Fruit fly (Drosophila melanogaster) whole organism: ENCODE measurements around the gene kairos.

Source experiments
- CG8478 ChIP-seq: fragments of >200 bp; optimal IDR thresholded peaks from 2 replicates; lab custom pipeline; 2018; ENCODE audit warnings: inconsistent platforms
- Dll ChIP-seq: fragments of >200 bp; optimal IDR thresholded peaks from 2 replicates; lab custom pipeline; 2017
- EcR ChIP-seq, 2 experiments: fragments of >200 bp; optimal IDR thresholded peaks; 2 replicates each; lab custom pipeline; 2017; ENCODE audit warnings: missing biosample characterization in 2 of 2, missing genetic modification characterization in 2 of 2, missing genetic modification reagents in 2 of 2
- pan ChIP-seq: fragments of >200 bp; optimal IDR thresholded peaks from 2 replicates; lab custom pipeline; 2017
- psq ChIP-seq: fragments of >200 bp; optimal IDR thresholded peaks from 2 replicates; lab custom pipeline; 2017
- usp ChIP-seq: fragments of >200 bp; optimal IDR thresholded peaks from 2 replicates; lab custom pipeline; 2017; ENCODE audit warnings: missing biosample characterization, missing genetic modification characterization, mixed read lengths

The kairos gene

DNA sequence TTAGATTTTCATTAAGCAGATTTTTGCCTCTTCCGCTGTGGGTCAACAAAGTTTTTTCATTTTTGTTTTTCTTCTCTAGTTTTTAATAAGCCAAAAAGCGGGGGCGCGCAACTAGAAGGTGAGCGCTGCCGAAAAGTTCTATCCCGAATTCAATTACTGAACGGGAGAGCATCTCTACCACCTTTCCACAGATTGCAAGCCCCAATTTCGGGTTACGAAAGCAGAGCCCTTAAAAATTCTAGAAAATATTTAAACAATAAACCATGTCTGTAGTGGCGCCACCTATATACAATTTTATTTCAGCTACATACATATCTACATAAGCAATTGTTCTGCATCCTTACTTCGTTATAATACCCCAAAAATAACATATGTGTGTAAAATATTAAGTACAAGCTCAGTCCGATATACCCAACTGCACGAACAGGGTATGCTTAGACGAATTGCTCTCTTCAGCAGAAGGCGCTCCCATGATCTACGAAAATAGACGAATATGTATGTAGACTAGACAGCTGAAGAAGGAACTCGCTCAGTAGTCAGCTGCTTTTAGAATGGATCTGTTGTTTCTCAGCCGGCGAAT lies 2.5 kb upstream of the kairos start, which contains the start of gene CG6106:
TSS of gene CG6106 (plus strand) at position 530 of the 580 bp plus-strand sequence.
- TF ChIP-seq Dll (lab: Kevin White, UChicago) (no peak), EcR (GFP tag; optimal IDR thresholded peaks at IDR 0.05; lab: Kevin White, UChicago) (no peak), psq (lab: Kevin White, UChicago) (no peak)

dm6 chrX:18357756-18358182 lies 1.8 kb upstream of the kairos start:
- TF ChIP-seq usp (GFP tag; lab: Kevin White, UChicago) (no peak), psq (lab: Kevin White, UChicago) (no peak)

- TF ChIP-seq pan (lab: Kevin White, UChicago) (no peak), psq (lab: Kevin White, UChicago) (no peak)
Measured at dm6 chrX:18350609-18351008, 5.4 kb downstream of the kairos start.

DNA sequence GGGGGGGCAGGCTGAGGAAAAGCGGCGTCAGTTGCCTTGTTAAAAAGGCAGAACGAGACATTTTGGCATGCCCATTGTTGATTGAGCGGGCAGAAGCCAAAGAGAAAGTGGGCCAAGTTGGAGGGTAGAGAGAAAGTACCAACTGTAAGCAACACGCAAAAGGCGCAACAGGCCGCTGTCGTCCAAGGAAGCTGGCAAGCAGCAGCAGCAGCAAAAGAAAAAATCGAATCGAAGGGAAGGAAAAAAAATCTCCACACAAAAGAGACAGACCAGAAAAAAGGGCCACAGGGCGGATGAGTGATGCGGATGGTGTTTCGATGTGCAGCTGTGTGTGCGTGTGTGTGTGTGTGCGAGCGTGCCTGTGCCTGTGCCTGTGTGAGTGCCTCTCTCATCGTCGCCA lies 8.3 kb downstream of the kairos start:
- TF ChIP-seq EcR (GFP tag; optimal IDR thresholded peaks at IDR 0.05; lab: Kevin White, UChicago), result no peak
- TF ChIP-seq Dll (lab: Kevin White, UChicago), result no peak
- no peak for TF ChIP-seq usp (GFP tag; lab: Kevin White, UChicago)
- no peak for TF ChIP-seq pan (lab: Kevin White, UChicago)
- TF ChIP-seq CG8478, result no peak
- no peak for TF ChIP-seq psq (lab: Kevin White, UChicago)

DNA sequence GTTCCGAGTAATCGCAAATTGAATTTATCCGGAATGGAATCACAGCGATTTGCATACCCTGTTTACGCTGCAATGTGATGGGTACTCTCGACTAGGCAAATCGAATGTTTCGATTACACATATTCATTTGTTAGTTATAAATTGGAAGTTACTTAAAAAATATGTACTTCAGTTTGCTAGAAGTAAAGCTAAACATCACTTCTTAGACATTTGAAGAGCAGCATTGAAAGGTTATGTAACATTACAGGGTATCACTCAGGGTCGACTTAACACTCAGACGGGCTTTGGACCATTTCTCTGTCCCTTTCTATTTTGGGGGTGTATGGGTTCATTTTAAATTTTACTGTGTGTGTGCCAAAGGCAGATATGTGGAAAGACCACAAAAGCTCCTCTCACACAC lies 15.0 kb downstream of the kairos start:
- TF ChIP-seq Dll (lab: Kevin White, UChicago) (no peak), pan (lab: Kevin White, UChicago) (no peak), usp (GFP tag; lab: Kevin White, UChicago) (no peak), EcR (GFP tag; optimal IDR thresholded peaks at IDR 0.05; lab: Kevin White, UChicago) (no peak), psq (lab: Kevin White, UChicago) (no peak), CG8478 (no peak)

dm6 chrX:18321358-18321757 lies 34.6 kb downstream of the kairos start:
- no peak for TF ChIP-seq EcR (GFP tag; optimal IDR thresholded peaks at IDR 0.05; lab: Kevin White, UChicago)
- TF ChIP-seq Dll (lab: Kevin White, UChicago), result no peak
- TF ChIP-seq pan (lab: Kevin White, UChicago), result no peak
- no peak for TF ChIP-seq psq (lab: Kevin White, UChicago)
- no peak for TF ChIP-seq usp (GFP tag; lab: Kevin White, UChicago)
- TF ChIP-seq CG8478, result no peak

DNA sequence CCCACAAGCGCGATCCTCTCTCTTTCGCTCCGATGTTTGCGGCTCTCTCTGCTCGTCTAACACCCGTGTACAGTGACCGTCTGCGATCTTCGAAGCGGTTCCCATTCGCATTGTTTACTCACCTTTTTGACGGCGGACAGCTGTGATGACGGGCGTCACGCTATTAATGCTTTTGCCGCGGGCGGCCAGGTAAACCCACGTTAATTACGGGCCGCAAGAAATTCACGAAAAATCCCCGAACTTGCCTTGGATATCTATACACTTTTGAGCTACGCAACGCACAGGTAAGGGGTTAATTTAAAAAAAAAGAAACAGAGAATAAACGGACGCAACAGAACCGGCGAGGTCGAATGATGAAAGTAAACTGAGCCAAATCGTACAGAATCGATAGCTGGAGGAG lies 35.2 kb downstream of the kairos start, which contains the start of gene CG6023:
TSS of gene CG6023 (minus strand) at position 369 of the 400 bp plus-strand sequence.
- no peak for TF ChIP-seq psq (lab: Kevin White, UChicago)
- no peak for TF ChIP-seq CG8478
- no peak for TF ChIP-seq Dll (lab: Kevin White, UChicago)
- no peak for TF ChIP-seq EcR (GFP tag; optimal IDR thresholded peaks at IDR 0.05; lab: Kevin White, UChicago)
- TF ChIP-seq pan (lab: Kevin White, UChicago), result no peak
- TF ChIP-seq usp (GFP tag; lab: Kevin White, UChicago), result no peak

dm6 chrX:18319912-18320520 lies 36.0 kb downstream of the kairos start:
- TF ChIP-seq CG8478, result no peak

- TF ChIP-seq CG8478 (no peak), usp (GFP tag; lab: Kevin White, UChicago) (no peak), Dll (lab: Kevin White, UChicago) (no peak), EcR (GFP tag; optimal IDR thresholded peaks at IDR 0.05; lab: Kevin White, UChicago) (no peak), pan (lab: Kevin White, UChicago) (no peak), psq (lab: Kevin White, UChicago) (no peak)
Measured at dm6 chrX:18315835-18316234, 40.2 kb downstream of the kairos start.

DNA sequence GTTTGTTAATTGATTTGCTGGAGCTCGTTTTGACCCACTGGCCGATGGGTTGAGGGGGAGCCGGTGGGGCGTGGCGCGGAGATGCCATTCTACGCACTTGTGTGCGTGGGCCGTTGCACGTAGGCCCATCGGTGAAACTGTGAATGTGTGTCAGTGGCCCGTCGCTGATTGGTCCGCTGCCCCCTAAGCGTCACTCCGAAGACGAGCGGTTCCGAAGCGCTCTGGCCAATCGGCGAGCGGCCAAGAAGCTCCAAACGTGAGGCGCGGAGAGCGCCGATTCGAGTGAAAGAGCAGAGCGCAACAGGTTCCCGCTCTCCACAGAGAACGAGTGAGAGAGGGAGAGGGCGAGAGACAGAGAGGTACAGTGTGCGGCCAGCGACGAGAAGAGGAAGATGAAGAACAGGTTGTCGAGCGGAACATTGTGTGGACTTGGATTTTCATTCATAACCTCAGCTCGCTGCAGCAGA lies 43.5 kb downstream of the kairos start:
- TF ChIP-seq EcR (GFP tag; optimal IDR thresholded peaks at IDR 0.05; lab: Kevin White, UChicago) (no peak), psq (lab: Kevin White, UChicago) (no peak), pan (lab: Kevin White, UChicago) (no peak), Dll (lab: Kevin White, UChicago) (peak; percentile 97)

dm6 chrX:18310979-18311378 lies 45.0 kb downstream of the kairos start:
- no peak for TF ChIP-seq Dll (lab: Kevin White, UChicago)
- TF ChIP-seq EcR (GFP tag; optimal IDR thresholded peaks at IDR 0.05; lab: Kevin White, UChicago), result no peak
- no peak for TF ChIP-seq usp (GFP tag; lab: Kevin White, UChicago)
- no peak for TF ChIP-seq pan (lab: Kevin White, UChicago)
- TF ChIP-seq psq (lab: Kevin White, UChicago), result no peak
- TF ChIP-seq CG8478, result no peak

DNA sequence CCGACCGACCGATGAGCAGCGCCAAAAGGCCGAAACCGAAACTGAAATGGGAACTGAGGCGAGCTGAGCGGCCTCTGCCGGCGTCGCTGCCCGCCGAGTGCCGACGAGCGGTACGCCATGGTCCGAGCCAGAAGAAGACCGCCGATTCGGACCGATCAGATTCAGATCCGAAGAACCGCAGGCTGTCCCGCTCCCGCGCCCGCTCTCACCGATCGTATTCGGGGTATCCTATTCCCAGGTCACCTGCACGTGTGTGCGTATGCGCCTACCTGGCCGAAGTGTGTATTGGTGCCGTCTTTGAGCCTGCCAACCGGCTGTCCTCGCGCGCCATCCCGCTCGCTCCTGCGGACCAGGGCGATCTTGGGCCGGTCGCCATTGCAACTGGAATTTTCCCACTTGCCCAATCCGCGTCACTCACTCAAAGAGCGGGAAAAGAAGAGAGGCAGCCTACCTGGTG lies 46.7 kb downstream of the kairos start, which contains the start of gene upd1:
TSS of gene upd1 (minus strand) at position 51 of the 457 bp plus-strand sequence.
- TF ChIP-seq usp (GFP tag; lab: Kevin White, UChicago), result no peak
